Fruit fly (Drosophila melanogaster): Measurements from ENCODE around the gene CG6845.

Gene CG6845

DNA sequence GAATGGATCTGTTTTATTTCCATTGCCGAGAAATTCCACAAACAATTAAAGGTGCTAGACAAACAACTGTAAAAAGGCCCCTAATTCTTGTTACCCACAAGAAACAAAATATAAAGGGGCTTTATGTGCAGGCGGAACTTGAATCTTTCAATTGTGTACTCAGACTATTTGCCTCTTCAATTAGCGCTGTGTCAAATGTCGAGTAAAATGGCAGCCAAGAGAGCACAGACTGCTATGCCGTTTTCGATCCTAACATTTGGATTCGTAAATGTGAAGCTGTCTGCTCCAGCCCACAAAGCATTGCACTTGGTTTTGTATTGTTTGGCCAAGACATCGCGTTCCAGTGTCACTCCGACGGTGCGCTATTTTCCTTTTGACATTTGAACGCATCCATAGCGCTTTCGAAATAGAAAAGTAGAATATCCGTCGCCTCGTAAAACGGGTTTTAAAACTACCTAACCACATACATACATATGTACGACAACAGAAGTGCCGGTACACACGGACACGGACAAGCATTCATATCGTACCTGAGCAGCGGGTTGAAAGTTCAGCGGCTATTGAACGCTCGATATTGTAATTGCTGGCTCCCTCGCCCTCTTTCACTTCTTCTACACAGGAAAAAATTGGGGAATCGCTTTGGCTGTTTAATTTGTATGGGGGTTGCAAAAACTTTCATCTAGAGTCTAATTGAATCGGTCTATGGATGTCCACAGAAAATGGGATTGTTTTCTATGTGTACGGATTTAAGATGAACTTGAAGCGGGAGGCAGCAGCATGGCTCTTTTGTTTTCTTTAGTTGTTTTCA, 20.0 kb downstream of the CG6845 start (continued):
- no peak for TF ChIP-seq Sry-β (GFP tag; optimal IDR thresholded peaks at IDR 0.05)
- TF ChIP-seq CG7271 (tag; optimal IDR thresholded peaks at IDR 0.05) = no peak
- TF ChIP-seq CG12391 (tag; optimal IDR thresholded peaks at IDR 0.05) = peak; percentile 42
- no peak for TF ChIP-seq peb (GFP tag; IDR thresholded peaks at IDR 0.05)
- TF ChIP-seq ato (GFP tag; IDR thresholded peaks at IDR 0.05; ENCODE audit: partially characterized antibody) = no peak
- TF ChIP-seq hbn (GFP tag; IDR thresholded peaks at IDR 0.05; ENCODE audit: partially characterized antibody) = no peak
- peak; percentile 6 for TF ChIP-seq bcd (GFP tag; optimal IDR thresholded peaks at IDR 0.05)
- peak; percentile 7 for TF ChIP-seq D19A (tag; optimal IDR thresholded peaks at IDR 0.05)
- no peak for TF ChIP-seq fd96Cb (tag; optimal IDR thresholded peaks at IDR 0.05)
- no peak for TF ChIP-seq en (GFP tag; optimal IDR thresholded peaks at IDR 0.05)
- peak; percentile 30 for TF ChIP-seq phol (tag; optimal IDR thresholded peaks at IDR 0.05)
- TF ChIP-seq Asciz (GFP tag; optimal IDR thresholded peaks at IDR 0.05) = peak; percentile 31
- TF ChIP-seq al (GFP tag; IDR thresholded peaks at IDR 0.05) = no peak
- no peak for TF ChIP-seq CG33213 (GFP tag; optimal IDR thresholded peaks at IDR 0.05)
- no peak for TF ChIP-seq Camta (GFP tag; optimal IDR thresholded peaks at IDR 0.05)
- TF ChIP-seq da (GFP tag; optimal IDR thresholded peaks at IDR 0.05) = no peak
- TF ChIP-seq CG4730 (GFP tag; IDR thresholded peaks at IDR 0.05) = no peak
- TF ChIP-seq chif (GFP tag; optimal IDR thresholded peaks at IDR 0.05) = peak in 1 of 2 experiments; percentile 18
- TF ChIP-seq CG9215 (GFP tag; IDR thresholded peaks at IDR 0.05) = no peak
- peak; percentile 29 for TF ChIP-seq nom (GFP tag; optimal IDR thresholded peaks at IDR 0.05)
- TF ChIP-seq ac (GFP tag; optimal IDR thresholded peaks at IDR 0.05) = no peak
- TF ChIP-seq Lim3 (GFP tag; IDR thresholded peaks at IDR 0.05) = no peak
- no peak for TF ChIP-seq CG7372 (GFP tag; IDR thresholded peaks at IDR 0.05)
- 0 out of 2 replicates have a peak, but pooled peaks have one; percentile 17 for TF ChIP-seq E2f2 (GFP tag; IDR thresholded peaks at IDR 0.05)
- no peak for TF ChIP-seq CG12659 (GFP tag; optimal IDR thresholded peaks at IDR 0.05)
- TF ChIP-seq ham (GFP tag; IDR thresholded peaks at IDR 0.05) = no peak
- TF ChIP-seq pan (optimal IDR thresholded peaks at IDR 0.05) = no peak
- TF ChIP-seq pan (GFP tag; optimal IDR thresholded peaks at IDR 0.05 in 1 of 2, IDR thresholded peaks at IDR 0.05 in 1 of 2) = no peak
- TF ChIP-seq bab2 (GFP tag; optimal IDR thresholded peaks at IDR 0.05) = no peak
- no peak for TF ChIP-seq CG31388 (GFP tag; optimal IDR thresholded peaks at IDR 0.05)
- no peak for TF ChIP-seq Ravus (GFP tag; IDR thresholded peaks at IDR 0.05)
- TF ChIP-seq hb (GFP tag; IDR thresholded peaks at IDR 0.05; ENCODE audit: partially characterized antibody) = no peak
- 0 out of 2 replicates have a peak, but pooled peaks have one; percentile 22 for TF ChIP-seq stc (GFP tag; IDR thresholded peaks at IDR 0.05)
- no peak for TF ChIP-seq Max (GFP tag; optimal IDR thresholded peaks at IDR 0.05)
- no peak for TF ChIP-seq Dip2 (GFP tag; IDR thresholded peaks at IDR 0.05)

DNA sequence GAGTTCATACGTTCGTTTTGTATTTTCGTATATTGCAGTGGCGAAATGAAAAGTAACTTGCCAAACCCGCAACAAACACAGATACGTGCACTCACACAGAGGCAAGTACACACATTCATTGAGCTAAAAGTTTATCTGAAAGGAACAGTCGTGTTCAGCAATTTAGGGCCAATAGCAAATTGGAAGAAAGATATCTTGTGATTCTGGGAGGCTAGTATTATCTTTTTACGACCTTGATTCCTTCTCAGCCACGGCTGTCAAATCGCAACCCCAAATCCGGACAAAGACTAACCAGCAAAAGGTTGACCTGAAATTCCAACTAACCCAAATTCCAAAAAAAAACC, 20.5 kb downstream of the CG6845 start:
- TF ChIP-seq YL-1 (GFP tag; optimal IDR thresholded peaks at IDR 0.05) = peak; percentile 3
- no peak for TF ChIP-seq Ssrp (tag; optimal IDR thresholded peaks at IDR 0.05)
- TF ChIP-seq jing (GFP tag; optimal IDR thresholded peaks at IDR 0.05) = no peak
- TF ChIP-seq lbe (GFP tag; optimal IDR thresholded peaks at IDR 0.05) = no peak
- no peak for TF ChIP-seq CG8944 (GFP tag; optimal IDR thresholded peaks at IDR 0.05)
- no peak for TF ChIP-seq maf-S (GFP tag; optimal IDR thresholded peaks at IDR 0.05)
- peak; percentile 8 for TF ChIP-seq sens (GFP tag)
- 0 out of 2 replicates have a peak, but pooled peaks have one; percentile 2 for TF ChIP-seq ara (GFP tag; IDR thresholded peaks at IDR 0.05)
- TF ChIP-seq kah (GFP tag; optimal IDR thresholded peaks at IDR 0.05) = no peak
- TF ChIP-seq B-H1 (GFP tag; IDR thresholded peaks at IDR 0.05) = no peak
- TF ChIP-seq zen2 (GFP tag; IDR thresholded peaks at IDR 0.05; ENCODE audit: partially characterized antibody) = no peak
- no peak for TF ChIP-seq CG32767 (GFP tag; IDR thresholded peaks at IDR 0.05)
- TF ChIP-seq gcm (GFP tag; optimal IDR thresholded peaks at IDR 0.05) = no peak
- 0 out of 3 replicates have a peak, but pooled peaks have one; percentile 2 for TF ChIP-seq row (GFP tag; IDR thresholded peaks at IDR 0.05)
- TF ChIP-seq CG11696 (GFP tag; IDR thresholded peaks at IDR 0.05) = 0 out of 2 replicates have a peak, but pooled peaks have one; percentile 43
- TF ChIP-seq CG18764 (GFP tag; optimal IDR thresholded peaks at IDR 0.05) = no peak
- TF ChIP-seq hbn (GFP tag; IDR thresholded peaks at IDR 0.05; ENCODE audit: partially characterized antibody) = no peak
- TF ChIP-seq CG1024 (GFP tag; IDR thresholded peaks at IDR 0.05) = no peak

Data from whole organism, embryonic.